Worm (Caenorhabditis elegans) whole organism, L4 larva: ENCODE measurements around the gene F36G9.7.
A peak's percentile ranks its signal among the peaks of the same experiment; 100 is the strongest.

Experiments
- D1046.2 ChIP-seq: fragments of 200-800 bp; sonication (Bioruptor generic); IDR thresholded peaks from 2 replicates; pipeline ENCODE4 v1.3.6; 2022; ENCODE audit warnings: missing genetic modification characterization, missing compliant biosample characterization
- F10B5.3 ChIP-seq: sonication (generic microtip); optimal IDR thresholded peaks from 2 replicates; lab custom pipeline; 2016; ENCODE audit warnings: mild to moderate bottlenecking, missing genetic modification characterization, missing compliant biosample characterization
- F37D6.2 ChIP-seq: sonication (generic microtip); optimal IDR thresholded peaks from 2 replicates; lab custom pipeline; 2016; ENCODE audit warnings: mild to moderate bottlenecking, missing genetic modification characterization, missing compliant biosample characterization
- T26A8.4 ChIP-seq: fragments of 200-800 bp; sonication (Bioruptor generic); IDR thresholded peaks from 2 replicates; pipeline ENCODE4 v1.3.6; 2022; ENCODE audit warnings: missing genetic modification characterization, missing compliant biosample characterization
- Y105C5A.15 ChIP-seq: fragments of 200-800 bp; sonication (Bioruptor generic); IDR thresholded peaks from 2 replicates; pipeline ENCODE4 v1.3.6; 2022; ENCODE audit warnings: missing genetic modification characterization, missing compliant biosample characterization
- Y75B8A.6 ChIP-seq: fragments of 200-800 bp; sonication (Bioruptor generic); IDR thresholded peaks from 2 replicates; pipeline ENCODE4 v1.3.6; 2022; ENCODE audit warnings: missing genetic modification reagents, missing genetic modification characterization, missing compliant biosample characterization
- aha-1 ChIP-seq: fragments of 150-350 bp; peaks from one replicate; lab custom pipeline; 2014; ENCODE audit warnings: missing biosample characterization, missing genetic modification characterization
- arid-1 ChIP-seq: fragments of 200-800 bp; sonication (Bioruptor generic); conservative IDR thresholded peaks from 2 replicates; pipeline ENCODE4 v1.3.6; 2022; ENCODE audit warnings: missing genetic modification reagents, missing genetic modification characterization, missing compliant biosample characterization
- attf-4 ChIP-seq: sonication (generic microtip); optimal IDR thresholded peaks from 3 replicates; lab custom pipeline; 2017; ENCODE audit warnings: missing biosample characterization, missing genetic modification characterization
- ceh-20 ChIP-seq: fragments of 200-800 bp; sonication (Bioruptor generic); IDR thresholded peaks from 2 replicates; pipeline ENCODE4 v1.3.6; 2022; ENCODE audit warnings: missing genetic modification reagents, missing genetic modification characterization, missing compliant biosample characterization
- ces-1 ChIP-seq: fragments of 150-350 bp; sonication (generic microtip); optimal IDR thresholded peaks from 4 replicates; lab custom pipeline; 2014; ENCODE audit warnings: missing biosample characterization, missing genetic modification reagents, missing genetic modification characterization
- cey-2 ChIP-seq: sonication (generic microtip); optimal IDR thresholded peaks from 3 replicates; lab custom pipeline; 2017; ENCODE audit warnings: missing genetic modification characterization, mild to moderate bottlenecking, missing compliant biosample characterization, antibody characterized with exemption, borderline replicate concordance; ENCODE audit not compliant: insufficient read depth
- ctbp-1 ChIP-seq: fragments of 200-800 bp; sonication (Bioruptor generic); IDR thresholded peaks from 2 replicates; pipeline ENCODE4 v1.3.6; 2022; ENCODE audit warnings: missing genetic modification reagents, missing genetic modification characterization, missing compliant biosample characterization
- daf-16 ChIP-seq, 3 experiments: sonication (generic microtip); optimal IDR thresholded peaks; 2 replicates each; lab custom pipeline; 2016 to 2017; ENCODE audit warnings: missing genetic modification characterization in 3 of 3, missing genetic modification reagents in 3 of 3, mild to moderate bottlenecking in 2 of 3, missing compliant biosample characterization in 2 of 3, missing biosample characterization in 1 of 3, moderate library complexity in 1 of 3
- daf-19 ChIP-seq: fragments of 200-800 bp; sonication (Bioruptor generic); conservative IDR thresholded peaks from 2 replicates; pipeline ENCODE4 v1.3.6; 2022; ENCODE audit warnings: missing genetic modification characterization, missing compliant biosample characterization
- dve-1 ChIP-seq: sonication (generic microtip); optimal IDR thresholded peaks from 2 replicates; lab custom pipeline; 2017; ENCODE audit warnings: antibody characterized with exemption, mild to moderate bottlenecking, missing genetic modification characterization, missing compliant biosample characterization; ENCODE audit not compliant: insufficient read depth
- egl-43 ChIP-seq: fragments of 200-800 bp; sonication (Bioruptor generic); IDR thresholded peaks from 2 replicates; pipeline ENCODE4 v1.3.6; 2022; ENCODE audit warnings: missing genetic modification reagents, missing genetic modification characterization, missing compliant biosample characterization
- fkh-10 ChIP-seq: fragments of 150-350 bp; optimal IDR thresholded peaks from 2 replicates; lab custom pipeline; 2014; ENCODE audit warnings: missing biosample characterization, missing genetic modification reagents, missing genetic modification characterization
- gei-8 ChIP-seq: fragments of 200-800 bp; sonication (Bioruptor generic); optimal IDR thresholded peaks from 2 replicates; lab custom pipeline; 2018; ENCODE audit warnings: mild to moderate bottlenecking, missing genetic modification characterization, missing compliant biosample characterization
- hmg-1.1 ChIP-seq: fragments of 200-800 bp; sonication (Bioruptor generic); IDR thresholded peaks from 2 replicates; pipeline ENCODE4 v1.3.6; 2022; ENCODE audit warnings: missing genetic modification reagents, missing genetic modification characterization, missing compliant biosample characterization
- jun-1 ChIP-seq: fragments of 150-350 bp; optimal IDR thresholded peaks from 2 replicates; lab custom pipeline; 2014; ENCODE audit warnings: missing biosample characterization, missing genetic modification reagents, missing genetic modification characterization
- lin-1 ChIP-seq: fragments of 200-800 bp; sonication (Bioruptor generic); IDR thresholded peaks from 2 replicates; pipeline ENCODE4 v1.3.6; 2022; ENCODE audit warnings: missing genetic modification reagents, missing genetic modification characterization, missing compliant biosample characterization
- lin-13 ChIP-seq: fragments of 150-350 bp; optimal IDR thresholded peaks from 2 replicates; lab custom pipeline; 2014; ENCODE audit warnings: missing biosample characterization, missing genetic modification reagents, missing genetic modification characterization
- lin-15B ChIP-seq: fragments of 150-350 bp; sonication (generic microtip); optimal IDR thresholded peaks from 3 replicates; lab custom pipeline; 2014; ENCODE audit warnings: missing biosample characterization, missing genetic modification characterization
- lin-39 ChIP-seq: fragments of 150-350 bp; optimal IDR thresholded peaks from 2 replicates; lab custom pipeline; 2014; ENCODE audit warnings: missing biosample characterization, missing genetic modification reagents, missing genetic modification characterization
- madf-5 ChIP-seq, 2 experiments: fragments of 200-800 bp; sonication (Bioruptor generic); IDR thresholded peaks; 2 replicates each; pipeline ENCODE4 v1.3.6; 2022; ENCODE audit warnings: missing compliant biosample characterization in 2 of 2, missing genetic modification characterization in 2 of 2
- mxl-2 ChIP-seq: fragments of 200-800 bp; sonication (Bioruptor generic); conservative IDR thresholded peaks from 2 replicates; pipeline ENCODE4 v1.3.6; 2022; ENCODE audit warnings: missing genetic modification reagents, missing genetic modification characterization, missing compliant biosample characterization
- mxl-3 ChIP-seq: fragments of 200-800 bp; sonication (Bioruptor generic); optimal IDR thresholded peaks from 2 replicates; lab custom pipeline; 2018; ENCODE audit warnings: mild to moderate bottlenecking, missing genetic modification characterization, missing compliant biosample characterization
- nhr-11 ChIP-seq: fragments of 150-350 bp; optimal IDR thresholded peaks from 2 replicates; lab custom pipeline; 2014; ENCODE audit warnings: missing biosample characterization, missing genetic modification characterization
- nhr-237 ChIP-seq: sonication (generic microtip); optimal IDR thresholded peaks from 2 replicates; lab custom pipeline; 2017; ENCODE audit warnings: missing biosample characterization, missing genetic modification characterization
- nhr-28 ChIP-seq: fragments of 150-350 bp; optimal IDR thresholded peaks from 2 replicates; lab custom pipeline; 2014; ENCODE audit warnings: missing biosample characterization, missing genetic modification characterization
- nhr-48 ChIP-seq: sonication (generic microtip); optimal IDR thresholded peaks from 2 replicates; lab custom pipeline; 2016; ENCODE audit warnings: mild to moderate bottlenecking, missing genetic modification characterization, missing compliant biosample characterization
- nhr-6 ChIP-seq: fragments of 150-350 bp; optimal IDR thresholded peaks from 2 replicates; lab custom pipeline; 2014; ENCODE audit warnings: missing biosample characterization, missing genetic modification characterization
- nhr-76 ChIP-seq: fragments of 150-350 bp; optimal IDR thresholded peaks from 2 replicates; lab custom pipeline; 2014; ENCODE audit warnings: missing biosample characterization, missing genetic modification characterization
- nhr-77 ChIP-seq: fragments of 150-350 bp; optimal IDR thresholded peaks from 2 replicates; lab custom pipeline; 2014; ENCODE audit warnings: missing biosample characterization, missing genetic modification characterization
- pha-4 ChIP-seq, 2 experiments: fragments of 150-350 bp in 1 of 2; fragments of 200-800 bp in 1 of 2; sonication (Bioruptor generic) in 1 of 2; IDR thresholded peaks in 1 of 2; optimal IDR thresholded peaks in 1 of 2; 2 replicates each; pipeline versions ENCODE4 v1.3.6 to Lab custom; 2014 to 2022; ENCODE audit warnings: missing genetic modification characterization in 2 of 2, missing genetic modification reagents in 2 of 2, missing biosample characterization in 1 of 2, missing compliant biosample characterization in 1 of 2
- php-3 ChIP-seq: fragments of 200-800 bp; sonication (Bioruptor generic); IDR thresholded peaks from 2 replicates; pipeline ENCODE4 v1.3.6; 2022; ENCODE audit warnings: missing genetic modification reagents, missing genetic modification characterization, missing compliant biosample characterization
- pqm-1 ChIP-seq: sonication (generic microtip); optimal IDR thresholded peaks from 2 replicates; lab custom pipeline; 2017; ENCODE audit warnings: missing biosample characterization, missing genetic modification characterization
- rbr-2 ChIP-seq: sonication (generic microtip); optimal IDR thresholded peaks from 2 replicates; lab custom pipeline; 2016; ENCODE audit warnings: missing genotype, missing genetic modification characterization, missing compliant biosample characterization
- set-16 ChIP-seq: fragments of 200-800 bp; sonication (Bioruptor generic); IDR thresholded peaks from 2 replicates; pipeline ENCODE4 v1.3.6; 2022; ENCODE audit warnings: missing genetic modification reagents, missing genetic modification characterization, missing compliant biosample characterization
- snpc-1.2 ChIP-seq: fragments of 200-800 bp; sonication (Bioruptor generic); IDR thresholded peaks from 2 replicates; pipeline ENCODE4 v1.3.6; 2022; ENCODE audit warnings: missing genetic modification reagents, missing genetic modification characterization, missing compliant biosample characterization
- spr-1 ChIP-seq: sonication (generic microtip); optimal IDR thresholded peaks from 2 replicates; lab custom pipeline; 2016; ENCODE audit warnings: mild to moderate bottlenecking, missing genetic modification characterization, missing compliant biosample characterization
- tag-97 ChIP-seq: fragments of 200-800 bp; sonication (Bioruptor generic); IDR thresholded peaks from 2 replicates; pipeline ENCODE4 v1.3.6; 2022; ENCODE audit warnings: missing genetic modification characterization, missing compliant biosample characterization
- unc-130 ChIP-seq: sonication (generic microtip); optimal IDR thresholded peaks from 2 replicates; lab custom pipeline; 2016; ENCODE audit warnings: missing genetic modification reagents, missing genetic modification characterization, missing compliant biosample characterization
- zag-1 ChIP-seq: fragments of 150-350 bp; optimal IDR thresholded peaks from 2 replicates; lab custom pipeline; 2014; ENCODE audit warnings: missing biosample characterization, missing genetic modification characterization
- zfp-2 ChIP-seq: sonication (generic microtip); optimal IDR thresholded peaks from 2 replicates; lab custom pipeline; 2016; ENCODE audit warnings: mild to moderate bottlenecking, missing genetic modification characterization, missing compliant biosample characterization
- zip-2 ChIP-seq: fragments of 150-350 bp; optimal IDR thresholded peaks from 2 replicates; lab custom pipeline; 2014; ENCODE audit warnings: missing biosample characterization, missing genetic modification characterization
- ztf-11 ChIP-seq: fragments of 150-350 bp; optimal IDR thresholded peaks from 2 replicates; lab custom pipeline; 2014; ENCODE audit warnings: missing biosample characterization, missing genetic modification characterization
- ztf-7 ChIP-seq: fragments of 150-350 bp; optimal IDR thresholded peaks from 2 replicates; lab custom pipeline; 2014; ENCODE audit warnings: missing biosample characterization, missing genetic modification characterization

The F36G9.7 gene

ce11 chrV:16007505-16007904 lies 38.0 kb upstream of the F36G9.7 start, which contains the start of gene str-231:
Gene str-231 (minus strand): TSS chrV:16007605.
- TF ChIP-seq lin-1 (GFP tag; lab: Robert Waterston, UW) (no peak), php-3 (no peak), tag-97 (no peak), Y105C5A.15 (GFP tag; lab: Robert Waterston, UW) (no peak), aha-1 (tag; lab: Kevin White, UChicago) (no peak), nhr-237 (tag; lab: Kevin White, UChicago) (no peak), zfp-2 (tag; lab: Kevin White, UChicago) (no peak), snpc-1.2 (no peak), ztf-7 (tag; lab: Kevin White, UChicago) (no peak), T26A8.4 (GFP tag; lab: Robert Waterston, UW) (no peak)

ce11 chrV:16002288-16002687 lies 32.7 kb upstream of the F36G9.7 start, which contains the start of gene nhr-63:
Gene nhr-63 (plus strand): TSS chrV:16002588.
- TF ChIP-seq ztf-11 (tag; lab: Kevin White, UChicago): no peak
- TF ChIP-seq rbr-2 (tag; lab: Kevin White, UChicago): no peak
- TF ChIP-seq fkh-10: no peak
- TF ChIP-seq tag-97: no peak
- no peak for TF ChIP-seq hmg-1.1
- TF ChIP-seq gei-8 (GFP tag; lab: Kevin White, UChicago): no peak
- no peak for TF ChIP-seq nhr-11 (tag; lab: Kevin White, UChicago)
- no peak for TF ChIP-seq zfp-2 (tag; lab: Kevin White, UChicago)
- TF ChIP-seq mxl-3 (GFP tag; lab: Kevin White, UChicago): no peak
- TF ChIP-seq zag-1 (tag; lab: Kevin White, UChicago): no peak
- TF ChIP-seq madf-5 (GFP tag; IDR thresholded peaks at IDR 0.05; lab: Robert Waterston, UW): no peak
- no peak for TF ChIP-seq F10B5.3

DNA sequence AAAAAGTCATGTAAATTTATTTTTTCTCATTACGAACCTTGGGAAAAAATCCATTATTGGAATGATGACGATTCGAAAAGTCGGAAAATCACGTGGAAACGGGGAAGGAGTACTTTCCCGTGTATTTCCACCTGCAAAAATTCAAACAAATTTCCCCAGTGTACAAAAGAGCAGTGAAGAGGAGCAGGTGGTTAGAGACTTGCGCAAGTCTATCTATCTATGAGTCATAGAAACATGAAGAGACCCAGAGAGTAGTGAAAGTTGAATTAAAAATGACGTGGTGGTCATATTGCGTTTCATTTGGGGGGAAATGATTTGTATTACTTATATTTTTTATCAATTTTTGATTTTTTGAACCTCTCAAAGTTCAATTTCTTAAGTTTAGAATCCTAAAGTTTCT lies 30.9 kb upstream of the F36G9.7 start, which contains the start of gene nhr-50:
TSS of gene nhr-50 (minus strand) at position 199 of the 400 bp plus-strand sequence.
- no peak for TF ChIP-seq set-16
- TF ChIP-seq daf-19 (GFP tag; lab: Robert Waterston, UW): 0 out of 2 replicates have a peak, but pooled peaks have one; percentile 51
- TF ChIP-seq zip-2: no peak
- peak; percentile 67 for TF ChIP-seq nhr-28 (tag; lab: Kevin White, UChicago)
- TF ChIP-seq unc-130 (GFP tag; lab: Kevin White, UChicago): no peak
- no peak for TF ChIP-seq cey-2
- TF ChIP-seq lin-39 (tag; lab: Kevin White, UChicago): no peak
- no peak for TF ChIP-seq spr-1 (tag; lab: Kevin White, UChicago)
- peak; percentile 39 for TF ChIP-seq aha-1 (tag; lab: Kevin White, UChicago)
- no peak for TF ChIP-seq D1046.2 (GFP tag; lab: Robert Waterston, UW)
- TF ChIP-seq pqm-1 (tag; lab: Kevin White, UChicago): peak; percentile 35
- TF ChIP-seq mxl-2 (GFP tag; lab: Robert Waterston, UW): no peak
- TF ChIP-seq F37D6.2: no peak
- no peak for TF ChIP-seq lin-15B
- no peak for TF ChIP-seq Y105C5A.15 (GFP tag; lab: Robert Waterston, UW)
- no peak for TF ChIP-seq attf-4 (tag; lab: Kevin White, UChicago)
- peak; percentile 66 for TF ChIP-seq nhr-77
- 0 out of 2 replicates have a peak, but pooled peaks have one; percentile 8 for TF ChIP-seq arid-1
- no peak for TF ChIP-seq daf-16 (GFP tag; optimal IDR thresholded peaks at IDR 0.05; lab: Kevin White, UChicago)
- TF ChIP-seq daf-16 (tag; optimal IDR thresholded peaks at IDR 0.05; lab: Kevin White, UChicago): no peak
- no peak for TF ChIP-seq lin-13
- TF ChIP-seq nhr-48 (tag; lab: Kevin White, UChicago): peak; percentile 44
- TF ChIP-seq pha-4 (GFP tag; IDR thresholded peaks at IDR 0.05; lab: Robert Waterston, UW): no peak
- peak; percentile 86 for TF ChIP-seq pha-4 (tag; optimal IDR thresholded peaks at IDR 0.05; lab: Kevin White, UChicago)
- no peak for TF ChIP-seq zfp-2 (tag; lab: Kevin White, UChicago)
- TF ChIP-seq egl-43 (GFP tag; lab: Robert Waterston, UW): no peak
- peak; percentile 85 for TF ChIP-seq dve-1
- TF ChIP-seq Y75B8A.6 (GFP tag; lab: Robert Waterston, UW): no peak
- no peak for TF ChIP-seq ceh-20
- no peak for TF ChIP-seq ces-1 (GFP tag; lab: Kevin White, UChicago)
- no peak for TF ChIP-seq ctbp-1
- TF ChIP-seq jun-1 (tag; lab: Kevin White, UChicago): peak; percentile 18
- TF ChIP-seq nhr-6 (tag; lab: Kevin White, UChicago): peak; percentile 93
- no peak for TF ChIP-seq nhr-76 (tag; lab: Kevin White, UChicago)
